Worm (Caenorhabditis elegans) whole organism, early embryonic: ENCODE measurements around the gene F57B7.2.
"Not testable (repeated sequence)": the region's sequence is repeated elsewhere in the genome, so short reads cannot be mapped to it uniquely, and the experiment has no call there.

Source experiments
- B0310.2 ChIP-seq: sonication (generic microtip); optimal IDR thresholded peaks from 2 replicates; lab custom pipeline; 2016; ENCODE audit warnings: mild to moderate bottlenecking, missing genetic modification characterization, missing compliant biosample characterization
- F13C5.2 ChIP-seq: sonication (generic microtip); optimal IDR thresholded peaks from 2 replicates; lab custom pipeline; 2017; ENCODE audit warnings: mild to moderate bottlenecking, missing genetic modification characterization, inconsistent platforms, missing compliant biosample characterization
- aly-1 ChIP-seq: sonication (generic microtip); optimal IDR thresholded peaks from 2 replicates; lab custom pipeline; 2016; ENCODE audit warnings: missing genetic modification characterization, missing compliant biosample characterization
- ama-1 ChIP-seq: fragments of 150-350 bp; optimal IDR thresholded peaks from 2 replicates; lab custom pipeline; 2014
- ceh-13 ChIP-seq: fragments of 200-800 bp; sonication (Bioruptor generic); optimal IDR thresholded peaks from 2 replicates; lab custom pipeline; 2018; ENCODE audit warnings: mild to moderate bottlenecking, missing genetic modification characterization, missing compliant biosample characterization
- ceh-36 ChIP-seq: sonication (generic microtip); optimal IDR thresholded peaks from 2 replicates; lab custom pipeline; 2016; ENCODE audit warnings: missing genetic modification characterization, inconsistent platforms, missing compliant biosample characterization
- ets-7 ChIP-seq: sonication (generic microtip); optimal IDR thresholded peaks from 2 replicates; lab custom pipeline; 2016; ENCODE audit warnings: missing genotype, missing genetic modification characterization, missing compliant biosample characterization
- flt-1 ChIP-seq: fragments of 200-800 bp; sonication (Bioruptor generic); IDR thresholded peaks from 2 replicates; pipeline ENCODE4 v1.3.6; 2022; ENCODE audit warnings: missing genetic modification characterization, missing compliant biosample characterization
- hmbx-1 ChIP-seq: sonication (generic microtip); optimal IDR thresholded peaks from 2 replicates; lab custom pipeline; 2016; ENCODE audit warnings: mild to moderate bottlenecking, missing genetic modification characterization, missing compliant biosample characterization
- hmg-4 ChIP-seq: fragments of 200-800 bp; sonication (Bioruptor generic); optimal IDR thresholded peaks from 2 replicates; lab custom pipeline; 2018; ENCODE audit warnings: mild to moderate bottlenecking, missing genetic modification characterization, missing compliant biosample characterization
- hnd-1 ChIP-seq: sonication (generic microtip); optimal IDR thresholded peaks from 2 replicates; lab custom pipeline; 2016; ENCODE audit warnings: missing genetic modification characterization, missing compliant biosample characterization
- pes-1 ChIP-seq: fragments of 200-800 bp; sonication (Bioruptor generic); IDR thresholded peaks from 2 replicates; pipeline ENCODE4 v1.3.6; 2022; ENCODE audit warnings: missing genetic modification reagents, missing genetic modification characterization, missing compliant biosample characterization
- scrt-1 ChIP-seq: fragments of 200-800 bp; sonication (Bioruptor generic); IDR thresholded peaks from 2 replicates; pipeline ENCODE4 v1.3.6; 2022; ENCODE audit warnings: missing genetic modification characterization, missing compliant biosample characterization
- sea-1 ChIP-seq: fragments of 200-800 bp; sonication (Bioruptor generic); conservative IDR thresholded peaks from 2 replicates; pipeline ENCODE4 v1.3.6; 2022; ENCODE audit warnings: missing genetic modification characterization, missing compliant biosample characterization
- tbx-11 ChIP-seq: fragments of 200-800 bp; sonication (Bioruptor generic); IDR thresholded peaks from 2 replicates; pipeline ENCODE4 v1.3.6; 2022; ENCODE audit warnings: missing genetic modification characterization, missing compliant biosample characterization
- tbx-37 ChIP-seq: fragments of 200-800 bp; sonication (Bioruptor generic); conservative IDR thresholded peaks from 2 replicates; pipeline ENCODE4 v1.3.6; 2022; ENCODE audit warnings: missing genetic modification reagents, missing genetic modification characterization, missing compliant biosample characterization
- tra-4 ChIP-seq: sonication (generic microtip); optimal IDR thresholded peaks from 2 replicates; lab custom pipeline; 2017; ENCODE audit warnings: missing genetic modification characterization, missing compliant biosample characterization

The F57B7.2 gene

DNA sequence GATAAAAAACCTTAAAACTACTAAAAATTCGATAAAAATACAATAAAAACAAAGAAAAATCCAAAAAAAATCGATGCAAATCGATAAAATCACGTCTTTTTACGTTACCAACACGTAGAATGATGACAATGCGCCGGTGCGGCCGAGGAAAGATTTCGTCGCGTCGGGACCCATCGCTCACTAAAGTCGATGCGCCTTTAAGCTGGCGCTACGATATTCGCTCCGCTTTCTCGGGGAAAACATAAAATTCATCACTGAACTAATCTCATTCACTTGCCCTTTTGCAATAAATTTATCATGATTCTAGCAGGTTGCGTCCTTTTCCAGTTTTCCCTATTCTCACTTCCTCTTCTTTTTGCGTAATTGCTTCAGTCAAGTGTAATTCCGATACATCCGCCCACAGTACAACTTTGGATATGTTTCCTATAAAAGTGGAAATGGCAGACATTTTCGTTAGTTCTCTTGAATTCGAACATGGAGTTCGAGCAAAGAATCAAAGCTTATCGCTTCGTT lies 40.2 kb upstream of the F57B7.2 start, which contains the start of gene col-157:
Gene col-157 (plus strand): TSS at position 463 of the 513 bp plus-strand sequence.
- TF ChIP-seq tbx-37 (GFP tag; lab: Robert Waterston, UW); hnd-1; scrt-1: not testable (repeated sequence)

- TF ChIP-seq hmbx-1 (tag; lab: Kevin White, UChicago); pes-1; hmg-4: not testable (repeated sequence)
These were observed 37.3 kb upstream of the F57B7.2 start, which contains the start of gene T11F9.14 for ce11 chrV:11480734-11481133. Gene T11F9.14, minus strand, starts transcription at chrV:11480834.

DNA sequence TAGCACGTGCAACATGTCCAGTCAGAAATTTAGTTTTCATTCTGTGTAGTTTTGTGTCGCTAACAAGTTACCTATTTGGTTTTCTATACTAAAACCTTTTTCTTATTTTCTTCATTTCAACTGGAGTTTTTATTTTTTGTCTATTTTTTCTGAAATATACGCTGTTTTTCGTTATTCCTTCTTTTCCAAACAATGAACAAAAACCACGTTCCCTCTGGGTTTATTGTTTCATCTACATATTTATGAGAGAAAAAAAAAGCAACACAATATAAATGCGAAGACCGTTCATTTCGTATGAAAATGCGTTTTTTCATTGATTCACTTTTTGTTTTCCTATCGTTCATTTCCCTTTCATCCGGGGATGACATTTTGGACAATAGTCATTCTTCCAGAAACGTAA lies 36.0 kb upstream of the F57B7.2 start, which contains the start of gene T11F9.22:
Gene T11F9.22 (plus strand): TSS at position 301 of the 400 bp plus-strand sequence.
- TF ChIP-seq ceh-13 (GFP tag; lab: Kevin White, UChicago) (no peak), ceh-36 (tag; lab: Kevin White, UChicago) (no peak), sea-1 (GFP tag; lab: Robert Waterston, UW) (no peak), scrt-1 (no peak)

ce11 chrV:11475638-11476037 lies 32.2 kb upstream of the F57B7.2 start, which contains the start of gene T11F9.7:
Gene T11F9.7, plus strand, starts transcription at chrV:11475938.
- TF ChIP-seq ets-7 (tag; lab: Kevin White, UChicago); tbx-37 (GFP tag; lab: Robert Waterston, UW); ceh-13 (GFP tag; lab: Kevin White, UChicago): not testable (repeated sequence)

ce11 chrV:11474399-11474798 lies 31.0 kb upstream of the F57B7.2 start, which contains the start of gene nas-22:
Gene nas-22, plus strand, starts transcription at chrV:11474699.
- no peak for TF ChIP-seq pes-1
- TF ChIP-seq sea-1 (GFP tag; lab: Robert Waterston, UW) = no peak
- no peak for TF ChIP-seq B0310.2 (tag; lab: Kevin White, UChicago)
- TF ChIP-seq hnd-1 = no peak
- TF ChIP-seq ceh-13 (GFP tag; lab: Kevin White, UChicago) = no peak

- TF ChIP-seq B0310.2 (tag; lab: Kevin White, UChicago) (no peak), tbx-37 (GFP tag; lab: Robert Waterston, UW) (no peak), ceh-13 (GFP tag; lab: Kevin White, UChicago) (no peak), tra-4 (tag; lab: Kevin White, UChicago) (no peak), sea-1 (GFP tag; lab: Robert Waterston, UW) (no peak), aly-1 (no peak), hnd-1 (no peak)
These were observed 28.8 kb upstream of the F57B7.2 start, which contains the start of the genes nas-20 and nas-21 for ce11 chrV:11472209-11472608. Gene nas-20, minus strand, starts transcription at chrV:11472309. Gene nas-21, plus strand, starts transcription at chrV:11472564.

ce11 chrV:11470210-11470713 lies 26.9 kb upstream of the F57B7.2 start, which contains the start of gene aat-6:
Gene aat-6, minus strand, starts transcription at chrV:11470663.
- TF ChIP-seq pes-1 (no peak), hnd-1 (no peak), tra-4 (tag; lab: Kevin White, UChicago) (no peak), aly-1 (no peak), F13C5.2 (tag; lab: Kevin White, UChicago) (no peak), hmg-4 (no peak)

- TF ChIP-seq ceh-13 (GFP tag; lab: Kevin White, UChicago) = no peak
- TF ChIP-seq B0310.2 (tag; lab: Kevin White, UChicago) = no peak
- TF ChIP-seq scrt-1 = no peak
- TF ChIP-seq tbx-11 (GFP tag; lab: Robert Waterston, UW) = no peak
- no peak for TF ChIP-seq ama-1 (lab: Kevin White, UChicago)
- no peak for TF ChIP-seq ets-7 (tag; lab: Kevin White, UChicago)
- no peak for TF ChIP-seq tbx-37 (GFP tag; lab: Robert Waterston, UW)
- TF ChIP-seq aly-1 = no peak
- TF ChIP-seq ceh-36 (tag; lab: Kevin White, UChicago) = no peak
- no peak for TF ChIP-seq hmbx-1 (tag; lab: Kevin White, UChicago)
- no peak for TF ChIP-seq pes-1
- TF ChIP-seq sea-1 (GFP tag; lab: Robert Waterston, UW) = no peak
- TF ChIP-seq F13C5.2 (tag; lab: Kevin White, UChicago) = no peak
- no peak for TF ChIP-seq hnd-1
These were observed 19.6 kb upstream of the F57B7.2 start, which contains the start of gene zipt-16 for ce11 chrV:11462963-11463453. Gene zipt-16, plus strand, starts transcription at chrV:11463013.

ce11 chrV:11459255-11459654 lies 15.9 kb upstream of the F57B7.2 start, which contains the start of gene T11F9.1:
Gene T11F9.1, plus strand, starts transcription at chrV:11459555.
- TF ChIP-seq ceh-36 (tag; lab: Kevin White, UChicago) = no peak
- no peak for TF ChIP-seq aly-1
- no peak for TF ChIP-seq tra-4 (tag; lab: Kevin White, UChicago)
- no peak for TF ChIP-seq flt-1 (GFP tag; lab: Robert Waterston, UW)
- TF ChIP-seq scrt-1 = no peak
- no peak for TF ChIP-seq hnd-1
- no peak for TF ChIP-seq sea-1 (GFP tag; lab: Robert Waterston, UW)
- TF ChIP-seq ceh-13 (GFP tag; lab: Kevin White, UChicago) = no peak
- no peak for TF ChIP-seq tbx-37 (GFP tag; lab: Robert Waterston, UW)
- TF ChIP-seq tbx-11 (GFP tag; lab: Robert Waterston, UW) = no peak
- TF ChIP-seq F13C5.2 (tag; lab: Kevin White, UChicago) = no peak
- TF ChIP-seq B0310.2 (tag; lab: Kevin White, UChicago) = no peak
- TF ChIP-seq pes-1 = no peak
- TF ChIP-seq hmbx-1 (tag; lab: Kevin White, UChicago) = no peak
- no peak for TF ChIP-seq hmg-4
- TF ChIP-seq ets-7 (tag; lab: Kevin White, UChicago) = no peak
- no peak for TF ChIP-seq ama-1 (lab: Kevin White, UChicago)
